Worm (Caenorhabditis elegans) whole organism, midembryonic: Measurements from ENCODE around the gene sqst-1.

Experiments used
- cog-1 ChIP-seq: sonication (generic microtip); optimal IDR thresholded peaks from 2 replicates; lab custom pipeline; 2016; ENCODE audit warnings: missing genetic modification characterization, missing compliant biosample characterization
- flt-1 ChIP-seq: fragments of 200-800 bp; sonication (Bioruptor generic); IDR thresholded peaks from 2 replicates; pipeline ENCODE4 v1.3.6; 2022; ENCODE audit warnings: missing genetic modification characterization, missing compliant biosample characterization
- klf-2 ChIP-seq: fragments of 200-800 bp; sonication (Bioruptor generic); conservative IDR thresholded peaks from 2 replicates; pipeline ENCODE4 v1.3.6; 2022; ENCODE audit warnings: missing genetic modification reagents, missing genetic modification characterization, missing compliant biosample characterization
- ref-1 ChIP-seq: fragments of 200-800 bp; sonication (Bioruptor generic); conservative IDR thresholded peaks from 2 replicates; pipeline ENCODE4 v1.3.6; 2022; ENCODE audit warnings: missing genetic modification reagents, missing genetic modification characterization, missing compliant biosample characterization
- tab-1 ChIP-seq: fragments of 200-800 bp; sonication (Bioruptor generic); IDR thresholded peaks from 2 replicates; pipeline ENCODE4 v1.3.6; 2022; ENCODE audit warnings: missing genetic modification characterization, missing compliant biosample characterization
- ztf-29 ChIP-seq: fragments of 200-800 bp; sonication (Bioruptor generic); IDR thresholded peaks from 2 replicates; pipeline ENCODE4 v1.3.6; 2022; ENCODE audit warnings: missing genetic modification reagents, missing genetic modification characterization, missing compliant biosample characterization

ce11 chrIV:12012439-12013003, 21.6 kb upstream of the sqst-1 start:
- no peak for TF ChIP-seq cog-1 (tag; lab: Kevin White, UChicago)
- TF ChIP-seq ztf-29, result no peak
- TF ChIP-seq ref-1 (GFP tag; lab: Robert Waterston, UW), result no peak
- no peak for TF ChIP-seq flt-1
- TF ChIP-seq klf-2 (GFP tag; lab: Robert Waterston, UW), result no peak
- TF ChIP-seq tab-1 (GFP tag; lab: Robert Waterston, UW), result no peak
